Fruit fly (Drosophila melanogaster): ENCODE data around the gene cyc.

The cyc gene

dm6 chr3L:19817807-19818531 is 2.2 kb upstream of the cyc start, which contains the start of the genes Fibp and Deaf1 (continued):
- TF ChIP-seq CG8089 (GFP tag; optimal IDR thresholded peaks at IDR 0.05) (peak; percentile 66), eyg (GFP tag; optimal IDR thresholded peaks at IDR 0.05) (peak; percentile 20), CG2129 (GFP tag; IDR thresholded peaks at IDR 0.05; ENCODE audit: partially characterized antibody) (peak; percentile 89), ac (GFP tag; optimal IDR thresholded peaks at IDR 0.05) (no peak), CG9932 (GFP tag; IDR thresholded peaks at IDR 0.05) (peak; percentile 96), fd102C (GFP tag; optimal IDR thresholded peaks at IDR 0.05) (no peak), scrt (GFP tag; optimal IDR thresholded peaks at IDR 0.05) (peak; percentile 29), CG2712 (tag; optimal IDR thresholded peaks at IDR 0.05) (peak; percentile 81), jigr1 (GFP tag; IDR thresholded peaks at IDR 0.05) (0 out of 3 replicates have a peak, but pooled peaks have one; percentile 47), p53 (GFP tag; optimal IDR thresholded peaks at IDR 0.05) (peak; percentile 50), gcm (GFP tag; optimal IDR thresholded peaks at IDR 0.05) (peak; percentile 45), CG17829 (tag; optimal IDR thresholded peaks at IDR 0.05) (peak; percentile 85), psq (GFP tag; optimal IDR thresholded peaks at IDR 0.05) (peak; percentile 39), Spps (tag; optimal IDR thresholded peaks at IDR 0.05) (no peak), grn (GFP tag; optimal IDR thresholded peaks at IDR 0.05) (peak; percentile 62), caup (GFP tag; optimal IDR thresholded peaks at IDR 0.05; ENCODE audit: severe bottlenecking) (peak; percentile 46), sens-2 (GFP tag; IDR thresholded peaks at IDR 0.05) (no peak), Hand (GFP tag; optimal IDR thresholded peaks at IDR 0.05) (no peak), CG8765 (GFP tag; IDR thresholded peaks at IDR 0.05) (peak; percentile 49; the same call in 1 of the 2 replicates), CkIIα-i1 (GFP tag; IDR thresholded peaks at IDR 0.05) (no peak), dati (GFP tag; IDR thresholded peaks at IDR 0.05) (no peak), ato (GFP tag; IDR thresholded peaks at IDR 0.05; ENCODE audit: partially characterized antibody) (peak; percentile 95), CG14441 (GFP tag; IDR thresholded peaks at IDR 0.05) (peak; percentile 57; the same call in 1 of the 2 replicates), Aef1 (GFP tag; IDR thresholded peaks at IDR 0.05) (peak; percentile 67; the same call in 2 of the 3 replicates), CG10366 (GFP tag; IDR thresholded peaks at IDR 0.05) (peak; percentile 48; the same call in 1 of the 2 replicates), CG10959 (GFP tag; IDR thresholded peaks at IDR 0.05) (no peak), hbn (GFP tag; IDR thresholded peaks at IDR 0.05; ENCODE audit: partially characterized antibody) (peak; percentile 95), CG4404 (GFP tag; IDR thresholded peaks at IDR 0.05) (peak; percentile 49; the same call in 1 of the 2 replicates), tll (GFP tag; optimal IDR thresholded peaks at IDR 0.05) (peak in 1 of 2 experiments; percentile 12), Med (GFP tag) (peak; percentile 94), ash1 (GFP tag; optimal IDR thresholded peaks at IDR 0.05) (no peak), CG4360 (GFP tag; IDR thresholded peaks at IDR 0.05) (peak; percentile 96), Hmx (GFP tag; optimal IDR thresholded peaks at IDR 0.05) (peak; percentile 64), CG14014 (GFP tag; IDR thresholded peaks at IDR 0.05) (peak; percentile 60; the same call in 1 of the 2 replicates), CG6175 (GFP tag; IDR thresholded peaks at IDR 0.05) (peak; percentile 42; the same call in 1 of the 3 replicates), CG34422 (GFP tag; IDR thresholded peaks at IDR 0.05) (peak; percentile 65; the same call in 2 of the 3 replicates), sd (tag; optimal IDR thresholded peaks at IDR 0.05) (peak; percentile 30), BEAF-32 (GFP tag; optimal IDR thresholded peaks at IDR 0.05) (peak; percentile 100), Optix (GFP tag; IDR thresholded peaks at IDR 0.05) (no peak), crp (GFP tag; optimal IDR thresholded peaks at IDR 0.05) (peak in 1 of 2 experiments; percentile 43), B-H1 (GFP tag; IDR thresholded peaks at IDR 0.05) (no peak; the same call in 1 of the 3 replicates), Fer1 (GFP tag; optimal IDR thresholded peaks at IDR 0.05) (peak; percentile 24), Ptx1 (GFP tag; IDR thresholded peaks at IDR 0.05) (peak; percentile 70), stc (GFP tag; IDR thresholded peaks at IDR 0.05) (no peak), pzg (GFP tag; optimal IDR thresholded peaks at IDR 0.05) (peak; percentile 80), ap (GFP tag; IDR thresholded peaks at IDR 0.05) (peak; percentile 44; the same call in 1 of the 2 replicates), Max (GFP tag; optimal IDR thresholded peaks at IDR 0.05) (peak; percentile 57), CG31388 (GFP tag; optimal IDR thresholded peaks at IDR 0.05) (peak; percentile 49), Lpt (GFP tag; optimal IDR thresholded peaks at IDR 0.05) (peak; percentile 25)
